Fruit fly (Drosophila melanogaster) whole organism, embryonic: ENCODE measurements around the gene RtcB.

Source experiments
- Aef1 ChIP-seq: fragments of 200-800 bp; sonication (Bioruptor generic); IDR thresholded peaks from 3 replicates; pipeline ENCODE4 v1.3.6; 2022; ENCODE audit warnings: missing biosample characterization, missing genetic modification characterization
- BEAF-32 ChIP-seq: fragments of 200-800 bp; sonication (Bioruptor generic); optimal IDR thresholded peaks from 3 replicates; lab custom pipeline; 2017; ENCODE audit warnings: missing biosample characterization, missing genetic modification characterization, mild to moderate bottlenecking, moderate library complexity, missing genetic modification reagents
- CG10147 ChIP-seq: fragments of 200-800 bp; sonication (Bioruptor generic); optimal IDR thresholded peaks from 2 replicates; lab custom pipeline; 2019; ENCODE audit warnings: missing biosample characterization, mild to moderate bottlenecking, missing genetic modification characterization, moderate library complexity
- CG12299 ChIP-seq: fragments of 200-800 bp; sonication (Bioruptor generic); optimal IDR thresholded peaks from 2 replicates; lab custom pipeline; 2018; ENCODE audit warnings: missing biosample characterization, mild to moderate bottlenecking, missing genetic modification characterization
- CG12659 ChIP-seq: fragments of 200-800 bp; sonication (Bioruptor generic); optimal IDR thresholded peaks from 3 replicates; lab custom pipeline; 2017; ENCODE audit warnings: mild to moderate bottlenecking, missing biosample characterization, missing genetic modification reagents, missing genetic modification characterization
- CG12769 ChIP-seq: fragments of 200-800 bp; sonication (Bioruptor generic); optimal IDR thresholded peaks from 2 replicates; lab custom pipeline; 2019; ENCODE audit warnings: missing biosample characterization, mild to moderate bottlenecking, missing genetic modification characterization, moderate library complexity
- CG13894 ChIP-seq: fragments of 200-800 bp; sonication (Bioruptor generic); optimal IDR thresholded peaks from 3 replicates; lab custom pipeline; 2018; ENCODE audit warnings: missing biosample characterization, mild to moderate bottlenecking, missing genetic modification characterization, moderate library complexity
- CG15479 ChIP-seq: fragments of 200-800 bp; sonication (Bioruptor generic); optimal IDR thresholded peaks from 3 replicates; lab custom pipeline; 2019; ENCODE audit warnings: missing biosample characterization, mild to moderate bottlenecking, missing genetic modification characterization, moderate library complexity
- CG16815 ChIP-seq: fragments of 200-800 bp; sonication (Bioruptor generic); optimal IDR thresholded peaks from 3 replicates; lab custom pipeline; 2017; ENCODE audit warnings: missing biosample characterization, mild to moderate bottlenecking, missing genetic modification characterization
- CG17359 ChIP-seq: fragments of 200-800 bp; sonication (Bioruptor generic); optimal IDR thresholded peaks from 3 replicates; lab custom pipeline; 2018; ENCODE audit warnings: missing biosample characterization, mild to moderate bottlenecking, missing genetic modification characterization, moderate library complexity
- CG17802 ChIP-seq: fragments of 200-800 bp; sonication (Bioruptor generic); optimal IDR thresholded peaks from 2 replicates; lab custom pipeline; 2018; ENCODE audit warnings: missing biosample characterization, mild to moderate bottlenecking, missing genetic modification characterization, moderate library complexity
- CG2678 ChIP-seq: fragments of 200-800 bp; sonication (Bioruptor generic); optimal IDR thresholded peaks from 3 replicates; lab custom pipeline; 2019; ENCODE audit warnings: missing biosample characterization, mild to moderate bottlenecking, missing genetic modification characterization, moderate library complexity
- CG2889 ChIP-seq: fragments of 200-800 bp; sonication (Bioruptor generic); IDR thresholded peaks from 3 replicates; pipeline ENCODE4 v1.3.6; 2022; ENCODE audit warnings: missing biosample characterization, missing genetic modification characterization
- CG4730 ChIP-seq: fragments of 200-800 bp; sonication (Bioruptor generic); IDR thresholded peaks from 2 replicates; pipeline ENCODE4 v1.3.6; 2022; ENCODE audit warnings: missing biosample characterization, missing genetic modification characterization
- CG4854 ChIP-seq: fragments of 200-800 bp; sonication (Bioruptor generic); optimal IDR thresholded peaks from 2 replicates; lab custom pipeline; 2016; ENCODE audit warnings: missing biosample characterization, missing genetic modification characterization, inconsistent platforms
- CG8290 ChIP-seq, 3 experiments: fragments of 200-800 bp; sonication (Bioruptor generic); optimal IDR thresholded peaks; 2 replicates each; lab custom pipeline; 2016 to 2019; ENCODE audit warnings: missing biosample characterization in 3 of 3, missing genetic modification characterization in 3 of 3, mild to moderate bottlenecking in 2 of 3, moderate library complexity in 1 of 3
- CG8359 ChIP-seq: fragments of 200-800 bp; sonication (Bioruptor generic); optimal IDR thresholded peaks from 2 replicates; lab custom pipeline; 2017; ENCODE audit warnings: missing biosample characterization, mild to moderate bottlenecking, missing genetic modification characterization, borderline replicate concordance
- D19B ChIP-seq: fragments of 200-800 bp; sonication (Bioruptor generic); optimal IDR thresholded peaks from 2 replicates; lab custom pipeline; 2017; ENCODE audit warnings: missing biosample characterization, mild to moderate bottlenecking, missing genetic modification characterization
- Dek ChIP-seq: fragments of 200-800 bp; sonication (Bioruptor generic); optimal IDR thresholded peaks from 3 replicates; lab custom pipeline; 2019; ENCODE audit warnings: missing biosample characterization, mild to moderate bottlenecking, missing genetic modification characterization, moderate library complexity
- Hsf ChIP-seq: fragments of 200-800 bp; sonication (Bioruptor generic); optimal IDR thresholded peaks from 3 replicates; lab custom pipeline; 2016; ENCODE audit warnings: missing biosample characterization, missing genetic modification characterization
- Jarid2 ChIP-seq: fragments of 200-800 bp; sonication (Bioruptor generic); optimal IDR thresholded peaks from 3 replicates; lab custom pipeline; 2017; ENCODE audit warnings: mild to moderate bottlenecking, missing biosample characterization, missing genetic modification reagents, missing genetic modification characterization
- Lpt ChIP-seq: fragments of >200 bp; optimal IDR thresholded peaks from 2 replicates; lab custom pipeline; 2018; ENCODE audit warnings: missing biosample characterization, missing genetic modification characterization
- Mad ChIP-seq: fragments of 200-800 bp; sonication (Bioruptor generic); optimal IDR thresholded peaks from 2 replicates; lab custom pipeline; 2016; ENCODE audit warnings: missing biosample characterization, missing genetic modification characterization
- Med ChIP-seq: fragments of 200-800 bp; sonication (Bioruptor generic); peaks from one replicate; lab custom pipeline; 2016; ENCODE audit warnings: missing biosample characterization, missing genetic modification characterization, mild to moderate bottlenecking, inconsistent platforms, moderate library complexity
- Oli ChIP-seq: fragments of 200-800 bp; sonication (Bioruptor generic); optimal IDR thresholded peaks from 2 replicates; lab custom pipeline; 2018; ENCODE audit warnings: missing biosample characterization, mild to moderate bottlenecking, missing genetic modification characterization, moderate library complexity
- Six4 ChIP-seq: fragments of 200-800 bp; sonication (Bioruptor generic); optimal IDR thresholded peaks from 2 replicates; lab custom pipeline; 2016; ENCODE audit warnings: missing biosample characterization, missing genetic modification characterization
- Sox102F ChIP-seq: fragments of 200-800 bp; sonication (Bioruptor generic); optimal IDR thresholded peaks from 2 replicates; lab custom pipeline; 2018; ENCODE audit warnings: missing biosample characterization, mild to moderate bottlenecking, missing genetic modification characterization, moderate library complexity
- Trl ChIP-seq, 3 experiments: fragments of >200 bp in 2 of 3; fragments of 200-800 bp in 1 of 3; sonication (Bioruptor generic) in 1 of 3; optimal IDR thresholded peaks; 2 replicates in 1 of 3; 3 replicates in 2 of 3; lab custom pipeline; 2016 to 2017; ENCODE audit warnings: missing biosample characterization in 1 of 3, missing genetic modification characterization in 1 of 3
- aop ChIP-seq: fragments of 200-800 bp; sonication (Bioruptor generic); IDR thresholded peaks from 2 replicates; pipeline ENCODE4 v1.3.6; 2022; ENCODE audit warnings: missing biosample characterization, missing genetic modification characterization
- ci ChIP-seq: fragments of 200-800 bp; sonication (Bioruptor generic); IDR thresholded peaks from 3 replicates; pipeline ENCODE4 v1.3.6; 2022; ENCODE audit warnings: missing biosample characterization, missing genetic modification characterization
- dm ChIP-seq: fragments of 200-800 bp; sonication (Bioruptor generic); optimal IDR thresholded peaks from 3 replicates; lab custom pipeline; 2016; ENCODE audit warnings: missing biosample characterization, missing genetic modification characterization
- dysf ChIP-seq: fragments of 200-800 bp; sonication (Bioruptor generic); IDR thresholded peaks from 3 replicates; pipeline ENCODE4 v1.3.6; 2022; ENCODE audit warnings: missing biosample characterization, missing genetic modification characterization
- ftz-f1 ChIP-seq: fragments of 200-800 bp; sonication (Bioruptor generic); optimal IDR thresholded peaks from 2 replicates; lab custom pipeline; 2016; ENCODE audit warnings: missing biosample characterization, missing genetic modification characterization
- gsb ChIP-seq: fragments of 200-800 bp; sonication (Bioruptor generic); IDR thresholded peaks from 2 replicates; pipeline ENCODE4 v1.3.6; 2022; ENCODE audit warnings: missing biosample characterization, missing genetic modification characterization
- inv ChIP-seq: fragments of 200-800 bp; sonication (Bioruptor generic); IDR thresholded peaks from 2 replicates; pipeline ENCODE4 v1.3.6; 2022; ENCODE audit warnings: missing biosample characterization, missing genetic modification characterization; ENCODE audit not compliant: partially characterized antibody
- jigr1 ChIP-seq: fragments of 200-800 bp; sonication (Bioruptor generic); IDR thresholded peaks from 3 replicates; pipeline ENCODE4 v1.3.6; 2022; ENCODE audit warnings: missing biosample characterization, missing genetic modification characterization
- knrl ChIP-seq: fragments of 200-800 bp; sonication (Bioruptor generic); IDR thresholded peaks from 3 replicates; pipeline ENCODE4 v1.3.6; 2022; ENCODE audit warnings: missing biosample characterization, missing genetic modification characterization; ENCODE audit not compliant: partially characterized antibody
- mirr ChIP-seq: fragments of 200-800 bp; sonication (Bioruptor generic); optimal IDR thresholded peaks from 3 replicates; lab custom pipeline; 2018; ENCODE audit warnings: missing biosample characterization, mild to moderate bottlenecking, missing genetic modification characterization
- pan ChIP-seq, 4 experiments: fragments of >200 bp in 3 of 4; fragments of 200-800 bp in 1 of 4; sonication (Bioruptor generic) in 1 of 4; optimal IDR thresholded peaks in 3 of 4; IDR thresholded peaks in 1 of 4; 2 replicates each; pipeline versions ENCODE4 v1.3.6 to Lab custom; 2017 to 2022; ENCODE audit warnings: missing biosample characterization in 2 of 4, missing genetic modification characterization in 2 of 4, mixed read lengths in 1 of 4
- psq ChIP-seq: fragments of 200-800 bp; sonication (Bioruptor generic); optimal IDR thresholded peaks from 2 replicates; lab custom pipeline; 2017; ENCODE audit warnings: missing biosample characterization, missing genetic modification characterization
- sens ChIP-seq: fragments of 200-800 bp; sonication (Bioruptor generic); peaks from one replicate; lab custom pipeline; 2016; ENCODE audit warnings: missing biosample characterization, missing genetic modification characterization
- sisA ChIP-seq: fragments of 200-800 bp; sonication (Bioruptor generic); IDR thresholded peaks from 2 replicates; pipeline ENCODE4 v1.3.6; 2022; ENCODE audit warnings: missing biosample characterization, missing genetic modification characterization
- sob ChIP-seq: fragments of 200-800 bp; sonication (Bioruptor generic); IDR thresholded peaks from 2 replicates; pipeline ENCODE4 v1.3.6; 2022; ENCODE audit warnings: missing biosample characterization, missing genetic modification characterization
- trem ChIP-seq: fragments of 200-800 bp; optimal IDR thresholded peaks from 3 replicates; lab custom pipeline; 2019; ENCODE audit warnings: missing biosample characterization, mild to moderate bottlenecking, missing genetic modification characterization, moderate library complexity
- twi ChIP-seq: fragments of 200-800 bp; optimal IDR thresholded peaks from 2 replicates; lab custom pipeline; 2019; ENCODE audit warnings: missing biosample characterization, mild to moderate bottlenecking, missing genetic modification characterization, moderate library complexity
- vnd ChIP-seq: fragments of 200-800 bp; sonication (Bioruptor generic); IDR thresholded peaks from 3 replicates; pipeline ENCODE4 v1.3.6; 2022; ENCODE audit warnings: missing biosample characterization, missing genetic modification characterization; ENCODE audit not compliant: partially characterized antibody
- zen2 ChIP-seq: fragments of 200-800 bp; sonication (Bioruptor generic); IDR thresholded peaks from 3 replicates; pipeline ENCODE4 v1.3.6; 2022; ENCODE audit warnings: missing biosample characterization, missing genetic modification characterization; ENCODE audit not compliant: partially characterized antibody
- zfh2 ChIP-seq: fragments of 200-800 bp; sonication (Bioruptor generic); optimal IDR thresholded peaks from 2 replicates; lab custom pipeline; 2016; ENCODE audit warnings: missing biosample characterization, missing genetic modification characterization

The RtcB gene

dm6 chr2L:19393703-19394210 is 36.7 kb upstream of the RtcB start, which contains the start of gene CG31798 (continued):
- peak; percentile 34 for TF ChIP-seq CG13894
- TF ChIP-seq Dek (tag; lab: Kevin White, UChicago) = peak; percentile 7
- peak; percentile 39; the same call in 1 of the 2 replicates for TF ChIP-seq sob (GFP tag; lab: Robert Waterston, UW)
- no peak for TF ChIP-seq BEAF-32 (GFP tag; lab: Kevin White, UChicago)
- TF ChIP-seq trem (tag; lab: Kevin White, UChicago) = peak; percentile 11
- peak; percentile 44 for TF ChIP-seq Med (GFP tag; lab: Kevin White, UChicago)
- TF ChIP-seq Hsf (GFP tag; lab: Kevin White, UChicago) = no peak
- TF ChIP-seq mirr (GFP tag; lab: Kevin White, UChicago) = no peak
- no peak for TF ChIP-seq jigr1 (GFP tag; lab: Robert Waterston, UW)
- no peak for TF ChIP-seq CG8290 (GFP tag; optimal IDR thresholded peaks at IDR 0.05; lab: Kevin White, UChicago)
- TF ChIP-seq CG8290 (tag; optimal IDR thresholded peaks at IDR 0.05; lab: Kevin White, UChicago) = peak in 1 of 2 experiments; percentile 61
- TF ChIP-seq CG10147 (GFP tag; lab: Kevin White, UChicago) = no peak
- TF ChIP-seq dm (GFP tag; lab: Kevin White, UChicago) = no peak
- TF ChIP-seq gsb = no peak
- TF ChIP-seq inv (GFP tag; lab: Robert Waterston, UW) = no peak; the same call in 1 of the 2 replicates
- no peak for TF ChIP-seq Lpt
- 0 out of 3 replicates have a peak, but pooled peaks have one; percentile 20 for TF ChIP-seq dysf (GFP tag; lab: Robert Waterston, UW)
- TF ChIP-seq CG4730 (GFP tag; lab: Robert Waterston, UW) = no peak
- no peak for TF ChIP-seq CG4854 (GFP tag; lab: Kevin White, UChicago)
- no peak for TF ChIP-seq D19B (GFP tag; lab: Kevin White, UChicago)
- no peak for TF ChIP-seq Six4 (GFP tag; lab: Kevin White, UChicago)
- no peak for TF ChIP-seq Aef1 (GFP tag; lab: Robert Waterston, UW)
- TF ChIP-seq CG12769 = peak; percentile 16
- peak; percentile 35 for TF ChIP-seq sens (GFP tag; lab: Kevin White, UChicago)
- TF ChIP-seq twi = no peak
- peak; percentile 18; the same call in 1 of the 3 replicates for TF ChIP-seq ci (GFP tag; lab: Robert Waterston, UW)
- no peak for TF ChIP-seq ftz-f1 (GFP tag; lab: Kevin White, UChicago)
- no peak for TF ChIP-seq CG15479
- no peak for TF ChIP-seq CG17359 (tag; lab: Kevin White, UChicago)
- TF ChIP-seq CG8359 (GFP tag; lab: Kevin White, UChicago) = no peak
- peak; percentile 52; the same call in 2 of the 3 replicates for TF ChIP-seq knrl
- TF ChIP-seq sisA = no peak
- TF ChIP-seq Sox102F (GFP tag; lab: Kevin White, UChicago) = no peak
- TF ChIP-seq psq (GFP tag; lab: Kevin White, UChicago) = no peak
- no peak for TF ChIP-seq CG12299 (tag; lab: Kevin White, UChicago)
- no peak for TF ChIP-seq CG17802 (tag; lab: Kevin White, UChicago)
- TF ChIP-seq aop (GFP tag; lab: Robert Waterston, UW) = no peak
- TF ChIP-seq CG2889 (GFP tag; lab: Robert Waterston, UW) = no peak

- peak; percentile 78 to 81 for TF ChIP-seq Trl (optimal IDR thresholded peaks at IDR 0.05; lab: Kevin White, UChicago)
- no peak for TF ChIP-seq Trl (GFP tag; optimal IDR thresholded peaks at IDR 0.05; lab: Kevin White, UChicago)
- peak; percentile 15 for TF ChIP-seq CG12659 (GFP tag; lab: Kevin White, UChicago)
- peak; percentile 64 for TF ChIP-seq CG2678 (tag; lab: Kevin White, UChicago)
- TF ChIP-seq pan (optimal IDR thresholded peaks at IDR 0.05; lab: Kevin White, UChicago) = no peak
- peak in 1 of 2 experiments; percentile 30 for TF ChIP-seq pan (GFP tag; optimal IDR thresholded peaks at IDR 0.05 in 1 of 2, IDR thresholded peaks at IDR 0.05 in 1 of 2)
- no peak for TF ChIP-seq CG16815 (GFP tag; lab: Kevin White, UChicago)
- TF ChIP-seq zen2 (GFP tag; lab: Robert Waterston, UW) = no peak
- TF ChIP-seq CG12769 = peak; percentile 11
- no peak for TF ChIP-seq Jarid2 (GFP tag; lab: Kevin White, UChicago)
- no peak for TF ChIP-seq vnd (GFP tag; lab: Robert Waterston, UW)
- TF ChIP-seq Oli (tag; lab: Kevin White, UChicago) = peak; percentile 32
- no peak for TF ChIP-seq Mad (GFP tag; lab: Kevin White, UChicago)
- peak; percentile 43 for TF ChIP-seq zfh2 (GFP tag; lab: Kevin White, UChicago)
Measured at dm6 chr2L:19397617-19398316, 32.7 kb upstream of the RtcB start.
